Worm (Caenorhabditis elegans): ENCODE measurements around the gene bath-2.
A peak's percentile ranks its signal among the peaks of the same experiment; 100 is the strongest.

The bath-2 gene

DNA sequence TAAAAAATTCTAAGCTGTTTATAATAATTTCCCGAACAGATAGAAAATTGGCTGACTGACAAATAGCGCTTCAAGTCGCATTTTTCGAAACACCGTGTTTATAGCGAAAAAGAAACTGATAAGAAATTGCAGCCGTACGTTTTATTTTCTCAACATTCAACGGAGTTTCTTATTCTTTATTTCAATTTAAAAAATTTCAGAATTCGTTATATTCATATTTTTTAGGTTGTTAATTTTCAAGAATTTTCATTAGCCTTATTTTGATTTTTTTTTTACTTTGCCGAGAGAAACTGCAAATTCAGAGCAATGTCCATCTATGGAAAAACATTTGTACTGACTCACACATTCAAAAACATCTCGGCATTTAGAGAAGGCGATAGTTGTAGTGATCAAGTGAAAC lies 24.6 kb downstream of the bath-2 start, which contains the start of gene C46F9.6:
C46F9.6 (plus strand) TSS at position 301 of the 400 bp plus-strand sequence.
- TF ChIP-seq F13H6.1 (tag; optimal IDR thresholded peaks at IDR 0.05) (no peak), nhr-23 (tag; optimal IDR thresholded peaks at IDR 0.05) (no peak), C34F6.9 (tag; optimal IDR thresholded peaks at IDR 0.05) (no peak), fos-1 (tag; optimal IDR thresholded peaks at IDR 0.05) (peak; percentile 9)

DNA sequence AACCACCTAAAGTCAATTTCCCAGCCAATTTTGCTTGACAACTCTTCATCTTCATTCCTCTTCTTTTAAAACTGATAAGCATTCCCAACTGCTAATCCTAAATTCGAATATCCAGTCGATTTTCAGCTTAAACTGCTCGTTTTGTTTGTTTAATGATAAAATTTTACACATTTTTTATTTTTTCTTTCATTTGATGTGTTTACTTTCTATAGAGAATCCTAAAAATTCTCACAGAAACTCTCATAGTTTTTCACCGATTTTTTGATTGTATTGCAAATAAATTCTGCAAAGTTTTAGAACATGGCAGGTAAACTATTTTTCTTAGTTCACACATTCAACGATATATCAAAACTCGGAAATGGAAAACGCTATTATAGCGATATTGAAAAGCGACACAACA lies 26.8 kb downstream of the bath-2 start, which contains the start of gene math-25:
math-25 (plus strand) TSS at position 301 of the 400 bp plus-strand sequence.
- TF ChIP-seq unc-62 (GFP tag; optimal IDR thresholded peaks at IDR 0.05): no peak

DNA sequence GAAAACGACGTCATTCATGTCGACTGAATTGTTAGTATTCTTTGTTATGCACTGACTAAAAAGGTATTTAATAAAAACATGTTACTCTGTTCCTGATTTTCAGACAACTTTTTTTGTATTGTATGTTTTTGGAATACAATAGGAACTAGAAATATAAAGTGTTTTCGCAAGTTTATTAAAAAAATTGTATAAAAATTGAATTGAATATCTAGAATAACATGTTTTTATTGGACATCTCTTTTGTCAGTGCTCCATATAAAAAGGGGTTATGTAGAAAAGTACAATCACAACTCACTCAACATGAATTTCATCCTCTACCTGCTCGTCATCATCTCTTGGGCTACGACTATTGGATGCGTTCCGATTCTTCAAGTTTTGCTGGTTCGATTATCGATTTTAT lies 27.3 kb downstream of the bath-2 start, which contains the start of gene C46F9.5:
C46F9.5 (plus strand) TSS at position 301 of the 400 bp plus-strand sequence.
- TF ChIP-seq aly-2 (tag; optimal IDR thresholded peaks at IDR 0.05) (no peak), fos-1 (tag; optimal IDR thresholded peaks at IDR 0.05) (no peak), crh-2 (tag; optimal IDR thresholded peaks at IDR 0.05) (no peak), ceh-82 (tag; optimal IDR thresholded peaks at IDR 0.05) (no peak), sem-4 (tag; optimal IDR thresholded peaks at IDR 0.05) (no peak), unc-39 (tag; optimal IDR thresholded peaks at IDR 0.05) (no peak)

DNA sequence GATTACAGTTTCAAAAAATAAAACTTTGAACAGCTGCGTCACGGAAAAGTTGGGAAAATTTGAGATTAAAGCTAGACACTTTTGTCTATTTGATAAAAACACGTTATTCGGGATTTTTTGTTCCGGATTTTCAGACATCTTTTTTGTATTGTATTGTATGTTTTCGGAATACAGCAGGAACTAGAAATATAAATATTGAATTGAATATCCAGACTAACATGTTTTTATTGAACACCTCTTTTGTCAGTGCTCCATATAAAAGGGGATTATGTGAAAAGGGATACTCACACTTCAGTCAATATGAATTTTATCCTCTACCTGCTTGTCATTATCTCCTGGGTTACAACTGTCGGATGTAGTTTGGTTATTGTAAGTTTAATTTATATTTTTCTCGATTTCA lies 28.7 kb downstream of the bath-2 start, which contains the start of gene C16C4.1:
C16C4.1 (plus strand) TSS at position 301 of the 400 bp plus-strand sequence.
- no peak for TF ChIP-seq nhr-12 (tag; optimal IDR thresholded peaks at IDR 0.05)
- no peak for TF ChIP-seq ztf-11 (tag; optimal IDR thresholded peaks at IDR 0.05)
- TF ChIP-seq ztf-4 (tag; optimal IDR thresholded peaks at IDR 0.05): no peak
- no peak for TF ChIP-seq C34F6.9 (tag; optimal IDR thresholded peaks at IDR 0.05)
- TF ChIP-seq ama-1 (optimal IDR thresholded peaks at IDR 0.05): no peak
- no peak for TF ChIP-seq blmp-1 (tag; optimal IDR thresholded peaks at IDR 0.05; ENCODE audit: insufficient read depth)

DNA sequence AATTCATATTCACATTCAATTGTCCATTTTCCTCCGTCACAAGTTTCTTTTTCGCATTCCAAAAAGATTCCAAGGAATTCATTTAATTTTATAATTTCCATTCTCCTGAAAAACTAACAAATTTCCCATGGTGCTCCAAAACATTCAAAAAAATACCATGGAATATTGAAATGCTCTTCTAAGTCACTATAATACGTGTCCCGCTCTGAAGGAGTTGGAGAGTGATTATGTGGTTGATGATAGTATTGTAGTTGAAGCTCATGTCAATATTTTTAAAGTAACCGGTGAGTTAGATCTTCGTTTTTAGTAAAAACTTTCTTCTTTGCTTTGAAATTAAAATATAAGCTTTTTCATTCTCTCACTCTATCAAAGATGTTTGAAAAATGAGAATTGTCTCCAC lies 31.9 kb downstream of the bath-2 start, which contains the start of gene math-9:
math-9 (minus strand) TSS at position 101 of the 400 bp plus-strand sequence.
- TF ChIP-seq sem-4 (tag; optimal IDR thresholded peaks at IDR 0.05) (no peak), alr-1 (tag; optimal IDR thresholded peaks at IDR 0.05) (no peak), nhr-237 (tag; optimal IDR thresholded peaks at IDR 0.05) (no peak), R02D3.7 (tag; optimal IDR thresholded peaks at IDR 0.05) (no peak), sma-9 (GFP tag; optimal IDR thresholded peaks at IDR 0.05) (no peak), sma-9 (tag; optimal IDR thresholded peaks at IDR 0.05) (no peak), ztf-4 (tag; optimal IDR thresholded peaks at IDR 0.05) (no peak), lsy-2 (tag; optimal IDR thresholded peaks at IDR 0.05) (no peak), lin-13 (GFP tag; optimal IDR thresholded peaks at IDR 0.05) (no peak), ama-1 (optimal IDR thresholded peaks at IDR 0.05) (no peak), lin-39 (tag; optimal IDR thresholded peaks at IDR 0.05) (no peak), ceh-16 (tag; optimal IDR thresholded peaks at IDR 0.05) (no peak), unc-55 (GFP tag; optimal IDR thresholded peaks at IDR 0.05) (no peak), ceh-82 (tag; optimal IDR thresholded peaks at IDR 0.05) (no peak), unc-39 (tag; optimal IDR thresholded peaks at IDR 0.05) (no peak), ZK546.5 (tag; optimal IDR thresholded peaks at IDR 0.05) (no peak), elt-3 (tag; optimal IDR thresholded peaks at IDR 0.05) (no peak), egl-27 (tag; optimal IDR thresholded peaks at IDR 0.05) (no peak), ztf-11 (tag; optimal IDR thresholded peaks at IDR 0.05) (no peak), mdl-1 (tag; optimal IDR thresholded peaks at IDR 0.05) (no peak)

DNA sequence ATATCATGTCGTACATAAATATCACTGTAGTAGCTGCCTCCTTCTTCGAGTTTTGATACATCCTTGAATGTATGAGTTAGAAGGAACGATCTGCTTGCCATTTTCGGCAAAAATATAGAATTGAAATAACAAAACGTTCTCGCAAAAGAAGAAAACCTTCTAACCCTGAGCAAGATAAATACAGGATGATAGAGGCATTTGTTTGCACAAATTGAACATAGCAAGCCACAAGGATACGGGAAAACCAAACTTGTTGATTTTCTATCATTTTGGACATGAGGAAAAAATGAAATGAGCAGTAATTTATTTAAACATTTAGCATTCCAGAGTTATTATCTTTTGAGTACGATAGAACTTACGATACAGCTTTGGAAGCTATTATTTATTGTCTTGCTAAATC lies 33.5 kb downstream of the bath-2 start, which contains the start of gene math-8:
math-8 (minus strand) TSS at position 101 of the 400 bp plus-strand sequence.
- TF ChIP-seq skn-1 (tag; optimal IDR thresholded peaks at IDR 0.05) (no peak), elt-1 (tag; optimal IDR thresholded peaks at IDR 0.05) (no peak), ztf-1 (GFP tag; conservative IDR thresholded peaks at IDR 0.05) (no peak), nhr-6 (tag; optimal IDR thresholded peaks at IDR 0.05) (no peak), ztf-11 (tag; optimal IDR thresholded peaks at IDR 0.05) (no peak), ceh-82 (tag; optimal IDR thresholded peaks at IDR 0.05) (no peak), nhr-21 (tag; optimal IDR thresholded peaks at IDR 0.05) (no peak), nhr-12 (tag; optimal IDR thresholded peaks at IDR 0.05) (no peak), R02D3.7 (tag; optimal IDR thresholded peaks at IDR 0.05) (no peak), sma-9 (GFP tag; optimal IDR thresholded peaks at IDR 0.05) (no peak), sma-9 (tag; optimal IDR thresholded peaks at IDR 0.05) (no peak)

Data from whole organism, L2 larva.